Fruit fly (Drosophila melanogaster): ENCODE data around the gene CG14445.

CG14445 gene

dm6 chrX:6265456-6265877 lies 28.4 kb downstream of the CG14445 start:
- TF ChIP-seq EcR (GFP tag; optimal IDR thresholded peaks at IDR 0.05) (no peak), pan (optimal IDR thresholded peaks at IDR 0.05) (no peak), CG8478 (optimal IDR thresholded peaks at IDR 0.05) (no peak), psq (optimal IDR thresholded peaks at IDR 0.05) (no peak), usp (GFP tag; optimal IDR thresholded peaks at IDR 0.05) (no peak), Dll (optimal IDR thresholded peaks at IDR 0.05) (no peak)

- TF ChIP-seq Dll (optimal IDR thresholded peaks at IDR 0.05) (no peak), psq (optimal IDR thresholded peaks at IDR 0.05) (no peak), pan (optimal IDR thresholded peaks at IDR 0.05) (no peak), usp (GFP tag; optimal IDR thresholded peaks at IDR 0.05) (no peak), EcR (GFP tag; optimal IDR thresholded peaks at IDR 0.05) (no peak), CG8478 (optimal IDR thresholded peaks at IDR 0.05) (no peak)
These were observed 29.0 kb downstream of the CG14445 start for dm6 chrX:6266092-6266491.

DNA sequence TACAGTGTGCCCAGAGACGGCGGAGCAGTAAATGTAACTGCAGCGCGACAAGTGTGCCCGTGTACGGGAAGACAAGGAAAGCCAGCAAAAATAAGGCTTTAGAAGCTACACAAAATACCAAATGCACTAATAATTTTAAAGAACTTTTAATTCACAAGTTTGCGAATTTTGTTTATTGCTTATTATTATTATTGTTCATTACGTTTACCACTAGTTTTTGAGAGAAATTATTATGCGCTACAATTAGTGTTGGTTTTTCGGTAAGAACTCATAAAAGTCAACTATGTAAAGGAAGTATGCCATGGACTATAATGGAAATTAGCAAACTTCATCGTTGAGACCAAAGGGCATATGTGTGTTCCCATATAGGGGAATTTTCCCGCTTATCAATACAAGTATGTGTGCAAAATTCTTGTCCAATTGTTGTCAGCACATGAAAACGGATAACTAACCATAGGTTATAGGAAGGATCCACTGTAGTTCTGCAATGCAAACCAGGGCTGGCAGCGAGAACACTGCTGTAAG lies 30.1 kb downstream of the CG14445 start, which contains the start of gene schlank:
schlank (minus strand) TSS at position 42 of the 525 bp plus-strand sequence.
- TF ChIP-seq Dll (optimal IDR thresholded peaks at IDR 0.05) (no peak), usp (GFP tag; optimal IDR thresholded peaks at IDR 0.05) (no peak), psq (optimal IDR thresholded peaks at IDR 0.05) (no peak), pan (optimal IDR thresholded peaks at IDR 0.05) (no peak), EcR (GFP tag; optimal IDR thresholded peaks at IDR 0.05) (no peak), CG8478 (optimal IDR thresholded peaks at IDR 0.05) (no peak)

DNA sequence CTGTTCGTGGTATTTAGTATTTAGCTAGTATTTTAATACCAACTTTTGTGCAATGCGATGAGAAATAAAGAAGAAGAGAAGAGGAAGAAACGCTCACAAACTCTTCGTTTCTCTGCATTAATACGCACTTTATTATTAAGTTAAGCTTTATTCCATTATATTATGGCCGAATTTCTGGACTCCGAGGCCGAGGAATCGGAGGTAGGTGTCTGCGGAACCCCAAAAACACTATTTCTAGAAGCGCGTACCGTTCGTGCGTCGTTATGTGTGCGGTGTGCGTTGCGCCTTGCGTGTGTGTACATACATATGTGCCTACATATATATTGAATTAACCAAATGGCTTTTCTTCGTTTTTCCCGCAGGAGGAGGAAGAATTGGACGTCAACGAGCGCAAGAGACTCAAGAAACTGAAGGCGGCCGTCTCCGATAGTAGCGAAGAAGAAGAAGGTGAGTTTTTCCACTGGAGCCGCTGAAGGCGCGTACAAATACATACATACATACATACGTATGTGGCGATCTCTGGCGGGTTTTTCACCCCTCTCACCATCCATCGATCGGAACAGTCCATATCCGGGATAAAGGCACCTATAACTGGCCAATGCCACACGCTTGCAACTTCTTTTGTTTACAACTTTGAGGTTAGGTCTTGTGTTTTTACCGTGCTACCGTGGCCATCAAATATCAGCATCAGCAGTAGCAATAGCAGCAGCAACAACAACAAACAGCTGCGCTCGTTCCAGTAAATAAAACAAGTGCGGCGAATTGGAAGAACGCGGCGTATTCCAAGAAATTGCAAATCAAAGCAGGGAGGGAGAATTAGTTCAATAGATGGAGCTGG lies 30.8 kb downstream of the CG14445 start, which contains the start of gene Spt6:
Spt6 (plus strand) TSS at position 53 of the 838 bp plus-strand sequence.
- TF ChIP-seq CG8478 (optimal IDR thresholded peaks at IDR 0.05) (no peak), usp (GFP tag; optimal IDR thresholded peaks at IDR 0.05) (no peak), pan (optimal IDR thresholded peaks at IDR 0.05) (no peak), Dll (optimal IDR thresholded peaks at IDR 0.05) (no peak), psq (optimal IDR thresholded peaks at IDR 0.05) (no peak)

dm6 chrX:6276590-6276989 lies 39.5 kb downstream of the CG14445 start, which contains the start of gene CG3566:
Gene CG3566, minus strand, starts transcription at chrX:6276724.
- TF ChIP-seq CG8478 (optimal IDR thresholded peaks at IDR 0.05) = no peak
- TF ChIP-seq usp (GFP tag; optimal IDR thresholded peaks at IDR 0.05) = no peak
- TF ChIP-seq psq (optimal IDR thresholded peaks at IDR 0.05) = no peak
- TF ChIP-seq EcR (GFP tag; optimal IDR thresholded peaks at IDR 0.05) = no peak
- no peak for TF ChIP-seq Dll (optimal IDR thresholded peaks at IDR 0.05)
- no peak for TF ChIP-seq pan (optimal IDR thresholded peaks at IDR 0.05)

DNA sequence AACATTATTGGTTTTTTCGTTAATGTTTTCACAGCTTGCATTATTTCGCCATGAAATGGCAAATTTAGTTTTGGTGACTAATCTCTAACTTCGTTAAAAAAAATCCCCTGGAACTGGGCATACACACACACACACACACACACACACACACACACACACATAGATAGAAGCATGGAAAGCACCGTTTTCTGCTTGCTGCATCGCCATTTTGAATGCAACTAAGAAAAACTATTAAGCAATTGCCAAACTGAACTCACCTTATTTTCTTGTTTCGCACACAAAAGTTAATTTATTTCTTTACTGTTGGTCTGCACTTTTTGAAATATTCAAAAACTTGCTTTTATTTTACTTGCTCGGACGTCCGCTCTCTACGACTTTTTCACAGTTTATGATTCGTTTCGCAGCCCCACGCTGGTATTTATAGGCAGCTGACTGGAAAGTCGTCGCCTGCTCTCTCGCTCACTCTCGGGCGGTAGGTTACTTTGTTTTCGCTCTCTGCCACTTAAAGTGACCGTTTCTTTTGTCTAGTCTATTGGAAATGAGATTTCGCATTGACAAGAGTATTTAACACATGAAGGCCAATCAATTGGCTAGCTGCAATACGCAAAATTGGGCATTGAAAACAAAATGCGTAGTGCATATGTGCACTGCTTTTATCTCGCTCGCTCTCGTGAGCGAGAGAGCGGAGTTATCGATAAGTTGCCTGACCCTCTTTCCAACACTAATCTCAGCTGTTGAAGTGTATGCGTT lies 41.9 kb downstream of the CG14445 start:
- TF ChIP-seq CG8478 (optimal IDR thresholded peaks at IDR 0.05) = peak; percentile 69
- no peak for TF ChIP-seq pan (optimal IDR thresholded peaks at IDR 0.05)

dm6 chrX:6279629-6280073 lies 42.5 kb downstream of the CG14445 start, which contains the start of gene Ubi-p5E:
Gene Ubi-p5E, minus strand, starts transcription at chrX:6279647.
- TF ChIP-seq CG8478 (optimal IDR thresholded peaks at IDR 0.05) (no peak), psq (optimal IDR thresholded peaks at IDR 0.05) (no peak), pan (optimal IDR thresholded peaks at IDR 0.05) (no peak), EcR (GFP tag; optimal IDR thresholded peaks at IDR 0.05) (no peak), Dll (optimal IDR thresholded peaks at IDR 0.05) (no peak), usp (GFP tag; optimal IDR thresholded peaks at IDR 0.05) (no peak)

DNA sequence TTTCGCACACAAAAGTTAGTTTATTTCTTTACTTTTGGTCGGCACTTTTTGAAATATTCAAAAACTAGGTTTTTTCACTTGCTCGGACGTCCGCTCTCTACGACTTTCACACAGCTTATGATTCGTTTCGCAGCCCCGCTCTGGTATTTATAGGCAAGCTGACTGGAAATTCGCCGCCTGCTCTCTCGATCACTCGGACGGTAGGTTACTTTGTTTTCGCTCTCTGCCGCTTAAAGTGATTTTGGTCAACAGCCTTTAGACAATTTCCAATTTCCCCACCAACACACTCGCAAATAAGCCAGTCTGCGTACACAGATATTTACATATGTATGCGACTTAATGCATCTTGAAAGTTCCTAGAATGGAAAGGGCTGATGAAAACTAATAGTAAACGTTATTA lies 46.4 kb downstream of the CG14445 start, which contains the start of gene CG11700:
CG11700 (minus strand) TSS at position 106 of the 400 bp plus-strand sequence.
- no peak for TF ChIP-seq usp (GFP tag; optimal IDR thresholded peaks at IDR 0.05)

- no peak for TF ChIP-seq psq (optimal IDR thresholded peaks at IDR 0.05)
- TF ChIP-seq usp (GFP tag; optimal IDR thresholded peaks at IDR 0.05) = no peak
- TF ChIP-seq pan (optimal IDR thresholded peaks at IDR 0.05) = no peak
- TF ChIP-seq EcR (GFP tag; optimal IDR thresholded peaks at IDR 0.05) = no peak
- TF ChIP-seq Dll (optimal IDR thresholded peaks at IDR 0.05) = no peak
- no peak for TF ChIP-seq CG8478 (optimal IDR thresholded peaks at IDR 0.05)
These were observed 50.7 kb downstream of the CG14445 start, which contains the start of the genes Top3beta and wuho for dm6 chrX:6287842-6288241. Gene Top3beta, minus strand, starts transcription at chrX:6287990. Gene wuho, plus strand, starts transcription at chrX:6288100.

Data from whole organism.